Worm (Caenorhabditis elegans): ENCODE data around the gene C15B12.9.

Gene C15B12.9

ce11 chrX:6427147-6427546 is 41.5 kb upstream of the C15B12.9 start (continued):
- TF ChIP-seq fkh-8 (tag; optimal IDR thresholded peaks at IDR 0.05) (no peak), nhr-20 (tag; optimal IDR thresholded peaks at IDR 0.05) (no peak), C04F5.9 (tag; optimal IDR thresholded peaks at IDR 0.05) (no peak), zag-1 (tag; optimal IDR thresholded peaks at IDR 0.05) (no peak), hpl-2 (GFP tag; optimal IDR thresholded peaks at IDR 0.05) (no peak), jun-1 (tag; optimal IDR thresholded peaks at IDR 0.05) (no peak)

- TF ChIP-seq unc-62 (GFP tag; optimal IDR thresholded peaks at IDR 0.05) (no peak), unc-30 (tag; optimal IDR thresholded peaks at IDR 0.05) (no peak), nhr-47 (tag; optimal IDR thresholded peaks at IDR 0.05) (no peak), egl-13 (tag; optimal IDR thresholded peaks at IDR 0.05) (no peak), elt-2 (tag; optimal IDR thresholded peaks at IDR 0.05) (peak; percentile 88), fkh-10 (GFP tag; optimal IDR thresholded peaks at IDR 0.05) (no peak), pag-3 (tag; optimal IDR thresholded peaks at IDR 0.05; ENCODE audit: borderline replicate concordance, insufficient read depth) (no peak), ets-5 (GFP tag; IDR thresholded peaks at IDR 0.05) (no peak)
Observed at ce11 chrX:6429552-6429951, 39.0 kb upstream of the C15B12.9 start.

ce11 chrX:6430510-6430909 is 38.1 kb upstream of the C15B12.9 start, which contains the start of gene ctsa-2:
ctsa-2 (minus strand) TSS chrX:6430610.
- TF ChIP-seq C34B4.2 (tag; optimal IDR thresholded peaks at IDR 0.05) (no peak), F16B12.6 (tag; optimal IDR thresholded peaks at IDR 0.05) (no peak), efl-1 (optimal IDR thresholded peaks at IDR 0.05) (no peak), efl-1 (GFP tag; optimal IDR thresholded peaks at IDR 0.05 in 1 of 2) (peak in 1 of 2 experiments; percentile 38)

- no peak for TF ChIP-seq dsc-1 (tag; optimal IDR thresholded peaks at IDR 0.05)
- no peak for TF ChIP-seq C04F5.9 (tag; optimal IDR thresholded peaks at IDR 0.05)
- TF ChIP-seq rnt-1 (tag; optimal IDR thresholded peaks at IDR 0.05) = no peak
- TF ChIP-seq egl-27 (tag; optimal IDR thresholded peaks at IDR 0.05) = no peak
- TF ChIP-seq swsn-7 (tag; optimal IDR thresholded peaks at IDR 0.05) = no peak
- TF ChIP-seq lin-35 (GFP tag; optimal IDR thresholded peaks at IDR 0.05) = no peak
- TF ChIP-seq hlh-17 (GFP tag; optimal IDR thresholded peaks at IDR 0.05; ENCODE audit: borderline replicate concordance) = no peak
- no peak for TF ChIP-seq nhr-77 (tag; optimal IDR thresholded peaks at IDR 0.05)
- TF ChIP-seq pax-3 (tag; optimal IDR thresholded peaks at IDR 0.05) = no peak
- TF ChIP-seq hlh-4 (tag; optimal IDR thresholded peaks at IDR 0.05) = no peak
- no peak for TF ChIP-seq alr-1 (tag; optimal IDR thresholded peaks at IDR 0.05; ENCODE audit: borderline replicate concordance)
- TF ChIP-seq nhr-71 (tag; optimal IDR thresholded peaks at IDR 0.05) = no peak
Observed at ce11 chrX:6433688-6434087, 34.9 kb upstream of the C15B12.9 start, which contains the start of gene K10C2.2. K10C2.2 (minus strand) TSS chrX:6433788.

- TF ChIP-seq nhr-71 (tag; optimal IDR thresholded peaks at IDR 0.05) = peak; percentile 11
- peak; percentile 77 for TF ChIP-seq dsc-1 (tag; optimal IDR thresholded peaks at IDR 0.05)
- peak; percentile 27 for TF ChIP-seq pax-3 (tag; optimal IDR thresholded peaks at IDR 0.05)
- no peak for TF ChIP-seq unc-130 (tag; optimal IDR thresholded peaks at IDR 0.05)
- TF ChIP-seq ets-5 (GFP tag; IDR thresholded peaks at IDR 0.05) = no peak
- peak; percentile 66 for TF ChIP-seq fkh-8 (tag; optimal IDR thresholded peaks at IDR 0.05)
- peak; percentile 11 for TF ChIP-seq egl-13 (tag; optimal IDR thresholded peaks at IDR 0.05)
- no peak for TF ChIP-seq xbp-1 (tag; optimal IDR thresholded peaks at IDR 0.05)
Observed at ce11 chrX:6435812-6436211, 32.8 kb upstream of the C15B12.9 start.

- no peak for TF ChIP-seq ets-5 (GFP tag; IDR thresholded peaks at IDR 0.05)
- no peak for TF ChIP-seq sup-37 (GFP tag; optimal IDR thresholded peaks at IDR 0.05)
- TF ChIP-seq nhr-71 (tag; optimal IDR thresholded peaks at IDR 0.05) = no peak
- no peak for TF ChIP-seq elt-2 (tag; optimal IDR thresholded peaks at IDR 0.05)
Observed at ce11 chrX:6437545-6437944, 31.1 kb upstream of the C15B12.9 start, which contains the start of gene K10C2.8. K10C2.8 (minus strand) TSS chrX:6437645.
